8 worm cellular contexts compared by ENCODE assay signal in genomic region chrV:17857901-17858300, ce11.
TF ChIP-seq lines count a peak whose summit lies in the region.

No protein-coding gene starts in this region.

TF ChIP-seq in whole organism, L1 larva, 84 proteins besides CTCF, POLR2A, EP300 and RAD21 (continues in another document):
- TF ChIP-seq lin-35 (GFP tag; optimal IDR thresholded peaks at IDR 0.05; lab: Kevin White, UChicago) = peak; percentile 77 to 81
- peak; percentile 43 to 68 for TF ChIP-seq mdl-1 (tag; optimal IDR thresholded peaks at IDR 0.05; lab: Kevin White, UChicago)
- TF ChIP-seq ztf-4 (tag; optimal IDR thresholded peaks at IDR 0.05; lab: Kevin White, UChicago) = peak; percentile 86
- peak; percentile 59 for TF ChIP-seq pax-3 (tag; optimal IDR thresholded peaks at IDR 0.05; lab: Kevin White, UChicago)
- peak; percentile 41 for TF ChIP-seq ama-1 (optimal IDR thresholded peaks at IDR 0.05; lab: Kevin White, UChicago)
- no peak for TF ChIP-seq pag-3 (tag; optimal IDR thresholded peaks at IDR 0.05; lab: Kevin White, UChicago; ENCODE audit: borderline replicate concordance, insufficient read depth)
- TF ChIP-seq nhr-84 (tag; optimal IDR thresholded peaks at IDR 0.05; lab: Kevin White, UChicago) = no peak
- peak; percentile 74 for TF ChIP-seq nhr-77 (tag; optimal IDR thresholded peaks at IDR 0.05; lab: Kevin White, UChicago)
- TF ChIP-seq unc-62 (GFP tag; optimal IDR thresholded peaks at IDR 0.05; lab: Kevin White, UChicago) = no peak
- TF ChIP-seq swsn-7 (tag; optimal IDR thresholded peaks at IDR 0.05; lab: Kevin White, UChicago) = peak; percentile 91
- peak; percentile 76 for TF ChIP-seq dsc-1 (tag; optimal IDR thresholded peaks at IDR 0.05; lab: Kevin White, UChicago)

TF ChIP-seq in whole organism, L2 larva, 48 proteins besides CTCF, POLR2A, EP300 and RAD21 (continues in another document):
- no peak for TF ChIP-seq mbf-1 (tag; optimal IDR thresholded peaks at IDR 0.05; lab: Kevin White, UChicago)
- TF ChIP-seq lsy-2 (tag; optimal IDR thresholded peaks at IDR 0.05; lab: Kevin White, UChicago) = peak; percentile 72 to 91
- no peak for TF ChIP-seq dmd-4 (tag; optimal IDR thresholded peaks at IDR 0.05; lab: Kevin White, UChicago)
- TF ChIP-seq unc-55 (GFP tag; optimal IDR thresholded peaks at IDR 0.05; lab: Kevin White, UChicago) = peak; percentile 87
- peak; percentile 91 for TF ChIP-seq lin-11 (tag; optimal IDR thresholded peaks at IDR 0.05; lab: Kevin White, UChicago)
- peak; percentile 80 for TF ChIP-seq egl-27 (tag; optimal IDR thresholded peaks at IDR 0.05; lab: Kevin White, UChicago)
- TF ChIP-seq nhr-6 (tag; optimal IDR thresholded peaks at IDR 0.05; lab: Kevin White, UChicago) = peak; percentile 55
- TF ChIP-seq C34F6.9 (tag; optimal IDR thresholded peaks at IDR 0.05; lab: Kevin White, UChicago) = peak; percentile 88
- TF ChIP-seq sma-3 (GFP tag; optimal IDR thresholded peaks at IDR 0.05; lab: Kevin White, UChicago) = peak; percentile 72
- peak; percentile 52 for TF ChIP-seq gmeb-1 (tag; optimal IDR thresholded peaks at IDR 0.05; lab: Kevin White, UChicago)
- no peak for TF ChIP-seq elt-1 (tag; optimal IDR thresholded peaks at IDR 0.05; lab: Kevin White, UChicago)
- peak; percentile 13 for TF ChIP-seq mab-5 (tag; optimal IDR thresholded peaks at IDR 0.05; lab: Kevin White, UChicago)

TF ChIP-seq in whole organism, L3 larva, 47 proteins besides CTCF, POLR2A, EP300 and RAD21 (continues in another document):
- TF ChIP-seq unc-62 (GFP tag; optimal IDR thresholded peaks at IDR 0.05; lab: Kevin White, UChicago) (peak; percentile 64), skn-1 (tag; optimal IDR thresholded peaks at IDR 0.05; lab: Kevin White, UChicago) (peak; percentile 33), lin-15B (tag; optimal IDR thresholded peaks at IDR 0.05; lab: Kevin White, UChicago) (peak; percentile 79), nhr-76 (tag; optimal IDR thresholded peaks at IDR 0.05; lab: Kevin White, UChicago) (no peak), nfya-1 (tag; optimal IDR thresholded peaks at IDR 0.05; lab: Kevin White, UChicago; ENCODE audit: insufficient read depth) (peak; percentile 99), lsy-12 (tag; optimal IDR thresholded peaks at IDR 0.05; lab: Kevin White, UChicago) (peak; percentile 61), jun-1 (tag; optimal IDR thresholded peaks at IDR 0.05; lab: Kevin White, UChicago) (peak; percentile 73), zag-1 (tag; optimal IDR thresholded peaks at IDR 0.05; lab: Kevin White, UChicago) (no peak), lin-39 (tag; optimal IDR thresholded peaks at IDR 0.05; lab: Kevin White, UChicago) (peak; percentile 90), ceh-9 (tag; optimal IDR thresholded peaks at IDR 0.05; lab: Kevin White, UChicago) (no peak), ceh-82 (tag; optimal IDR thresholded peaks at IDR 0.05; lab: Kevin White, UChicago) (peak; percentile 49), daf-12 (tag; optimal IDR thresholded peaks at IDR 0.05; lab: Kevin White, UChicago) (no peak)

TF ChIP-seq in whole organism, L4 larva, 104 proteins besides CTCF, POLR2A, EP300 and RAD21 (continues in another document):
- TF ChIP-seq duxl-1 (tag; optimal IDR thresholded peaks at IDR 0.05; lab: Kevin White, UChicago; ENCODE audit: poor library complexity) (peak; percentile 83), nhr-11 (tag; optimal IDR thresholded peaks at IDR 0.05; lab: Kevin White, UChicago) (peak; percentile 88), F10B5.3 (tag; optimal IDR thresholded peaks at IDR 0.05; lab: Kevin White, UChicago) (no peak), pqm-1 (tag; optimal IDR thresholded peaks at IDR 0.05; lab: Kevin White, UChicago) (peak; percentile 15), mxl-2 (GFP tag; conservative IDR thresholded peaks at IDR 0.05; lab: Robert Waterston, UW) (no peak), daf-19 (GFP tag; conservative IDR thresholded peaks at IDR 0.05; lab: Robert Waterston, UW) (no peak), lir-3 (tag; optimal IDR thresholded peaks at IDR 0.05; lab: Kevin White, UChicago) (peak; percentile 20), egl-43 (GFP tag; IDR thresholded peaks at IDR 0.05; lab: Robert Waterston, UW) (peak; percentile 76), mep-1 (tag; optimal IDR thresholded peaks at IDR 0.05; lab: Kevin White, UChicago) (peak; percentile 89), lin-1 (GFP tag; IDR thresholded peaks at IDR 0.05; lab: Robert Waterston, UW) (peak; percentile 84), lin-38 (GFP tag; IDR thresholded peaks at IDR 0.05; lab: Robert Waterston, UW) (peak; percentile 82), gei-8 (GFP tag; optimal IDR thresholded peaks at IDR 0.05; lab: Kevin White, UChicago) (no peak)

TF ChIP-seq in whole organism, early embryonic, 17 proteins besides CTCF, POLR2A, EP300 and RAD21:
- TF ChIP-seq scrt-1 (GFP tag; IDR thresholded peaks at IDR 0.05; lab: Robert Waterston, UW) (no peak), tbx-37 (GFP tag; conservative IDR thresholded peaks at IDR 0.05; lab: Robert Waterston, UW) (peak; percentile 25; the same call in 1 of the 2 replicates), sea-1 (GFP tag; conservative IDR thresholded peaks at IDR 0.05; lab: Robert Waterston, UW) (no peak), F13C5.2 (tag; optimal IDR thresholded peaks at IDR 0.05; lab: Kevin White, UChicago) (no peak), flt-1 (GFP tag; IDR thresholded peaks at IDR 0.05; lab: Robert Waterston, UW) (no peak), B0310.2 (tag; optimal IDR thresholded peaks at IDR 0.05; lab: Kevin White, UChicago) (no peak), aly-1 (tag; optimal IDR thresholded peaks at IDR 0.05; lab: Kevin White, UChicago) (no peak)
TF ChIP-seq in whole organism, early embryonic: peak in this region for 1.

TF ChIP-seq in whole organism, late embryonic, 69 proteins besides CTCF, POLR2A, EP300 and RAD21 (continues in another document):
- TF ChIP-seq hlh-15 (tag; optimal IDR thresholded peaks at IDR 0.05; lab: Kevin White, UChicago) = no peak
- no peak for TF ChIP-seq npax-4 (tag; optimal IDR thresholded peaks at IDR 0.05; lab: Kevin White, UChicago)
- no peak for TF ChIP-seq sdc-2 (tag; optimal IDR thresholded peaks at IDR 0.05; lab: Kevin White, UChicago)
- TF ChIP-seq ahr-1 (tag; optimal IDR thresholded peaks at IDR 0.05; lab: Kevin White, UChicago) = no peak
- no peak for TF ChIP-seq ceh-30 (tag; optimal IDR thresholded peaks at IDR 0.05; lab: Kevin White, UChicago)
- TF ChIP-seq madf-2 (tag; optimal IDR thresholded peaks at IDR 0.05; lab: Kevin White, UChicago) = no peak
- no peak for TF ChIP-seq pha-2 (tag; optimal IDR thresholded peaks at IDR 0.05; lab: Kevin White, UChicago)
- TF ChIP-seq eyg-1 (tag; optimal IDR thresholded peaks at IDR 0.05; lab: Kevin White, UChicago) = no peak
- no peak for TF ChIP-seq mec-3 (tag; optimal IDR thresholded peaks at IDR 0.05; lab: Kevin White, UChicago; ENCODE audit: borderline replicate concordance)
- no peak for TF ChIP-seq nhr-11 (tag; optimal IDR thresholded peaks at IDR 0.05; lab: Kevin White, UChicago)
- no peak for TF ChIP-seq ceh-6 (GFP tag; optimal IDR thresholded peaks at IDR 0.05; lab: Kevin White, UChicago)
- no peak for TF ChIP-seq T23F11.4 (GFP tag; optimal IDR thresholded peaks at IDR 0.05; lab: Kevin White, UChicago)
- peak; percentile 37 for TF ChIP-seq tbx-2 (tag; optimal IDR thresholded peaks at IDR 0.05; lab: Kevin White, UChicago)
- TF ChIP-seq fkh-6 (tag; optimal IDR thresholded peaks at IDR 0.05; lab: Kevin White, UChicago) = no peak
- no peak for TF ChIP-seq pha-4 (tag; optimal IDR thresholded peaks at IDR 0.05; lab: Kevin White, UChicago)

TF ChIP-seq in whole organism, mixed stage, embryonic, 35 proteins besides CTCF, POLR2A, EP300 and RAD21 (continues in another document):
- TF ChIP-seq nhr-28 (tag; optimal IDR thresholded peaks at IDR 0.05; lab: Kevin White, UChicago) (no peak), flh-1 (GFP tag; optimal IDR thresholded peaks at IDR 0.05; lab: Kevin White, UChicago) (no peak), zip-8 (tag; optimal IDR thresholded peaks at IDR 0.05; lab: Kevin White, UChicago) (no peak), mls-2 (tag; optimal IDR thresholded peaks at IDR 0.05; lab: Kevin White, UChicago) (no peak), ham-2 (GFP tag; optimal IDR thresholded peaks at IDR 0.05; lab: Kevin White, UChicago) (peak; percentile 42), tbx-8 (GFP tag; optimal IDR thresholded peaks at IDR 0.05; lab: Kevin White, UChicago) (no peak), unc-120 (tag; optimal IDR thresholded peaks at IDR 0.05; lab: Kevin White, UChicago; ENCODE audit: poor library complexity, severe bottlenecking) (peak; percentile 86), mep-1 (tag; optimal IDR thresholded peaks at IDR 0.05; lab: Kevin White, UChicago) (no peak), lsy-2 (tag; optimal IDR thresholded peaks at IDR 0.05; lab: Kevin White, UChicago) (peak; percentile 44), ceh-39 (tag; optimal IDR thresholded peaks at IDR 0.05; lab: Kevin White, UChicago) (no peak), ceh-83 (GFP tag; optimal IDR thresholded peaks at IDR 0.05; lab: Kevin White, UChicago) (no peak), ceh-43 (GFP tag; optimal IDR thresholded peaks at IDR 0.05; lab: Kevin White, UChicago) (no peak), nhr-2 (tag; optimal IDR thresholded peaks at IDR 0.05; lab: Kevin White, UChicago) (no peak), sem-2 (GFP tag; optimal IDR thresholded peaks at IDR 0.05; lab: Kevin White, UChicago) (no peak), blmp-1 (tag; optimal IDR thresholded peaks at IDR 0.05; lab: Kevin White, UChicago) (no peak)

TF ChIP-seq in whole organism, young adult, 124 proteins besides CTCF, POLR2A, EP300 and RAD21 (continues in another document):
- TF ChIP-seq lsl-1 (GFP tag; optimal IDR thresholded peaks at IDR 0.05; lab: Kevin White, UChicago) (no peak), zfh-2 (GFP tag; conservative IDR thresholded peaks at IDR 0.05; lab: Robert Waterston, UW) (peak; percentile 93), Y95B8A.8 (GFP tag; IDR thresholded peaks at IDR 0.05; lab: Robert Waterston, UW) (no peak), mel-28 (tag; optimal IDR thresholded peaks at IDR 0.05; lab: Kevin White, UChicago; ENCODE audit: borderline replicate concordance) (peak; percentile 53), pbrm-1 (GFP tag; IDR thresholded peaks at IDR 0.05; lab: Robert Waterston, UW) (peak; percentile 78), somi-1 (GFP tag; optimal IDR thresholded peaks at IDR 0.05; lab: Kevin White, UChicago) (peak; percentile 63), let-607 (tag; optimal IDR thresholded peaks at IDR 0.05; lab: Kevin White, UChicago) (peak; percentile 96 to 97), attf-5 (GFP tag; optimal IDR thresholded peaks at IDR 0.05; lab: Kevin White, UChicago) (peak; percentile 78), snpc-4 (GFP tag; optimal IDR thresholded peaks at IDR 0.05; lab: Kevin White, UChicago) (peak; percentile 23), snpc-4 (tag; optimal IDR thresholded peaks at IDR 0.05; lab: Kevin White, UChicago) (peak in 2 of 4 experiments; percentile 77 to 82), ztf-26 (tag; optimal IDR thresholded peaks at IDR 0.05; lab: Kevin White, UChicago) (peak; percentile 60), ceh-100 (GFP tag; IDR thresholded peaks at IDR 0.05; lab: Robert Waterston, UW) (0 out of 2 replicates have a peak, but pooled peaks have one; percentile 15), nhr-27 (tag; optimal IDR thresholded peaks at IDR 0.05; lab: Kevin White, UChicago) (no peak), Y56A3A.18 (GFP tag; IDR thresholded peaks at IDR 0.05; lab: Robert Waterston, UW) (peak; percentile 66; the same call in 1 of the 2 replicates), unc-130 (GFP tag; optimal IDR thresholded peaks at IDR 0.05; lab: Kevin White, UChicago) (no peak), attf-3 (GFP tag; conservative IDR thresholded peaks at IDR 0.05; lab: Robert Waterston, UW) (no peak)
